ENCODE assay signal across 3 fruit fly cellular contexts in the genomic region with DNA sequence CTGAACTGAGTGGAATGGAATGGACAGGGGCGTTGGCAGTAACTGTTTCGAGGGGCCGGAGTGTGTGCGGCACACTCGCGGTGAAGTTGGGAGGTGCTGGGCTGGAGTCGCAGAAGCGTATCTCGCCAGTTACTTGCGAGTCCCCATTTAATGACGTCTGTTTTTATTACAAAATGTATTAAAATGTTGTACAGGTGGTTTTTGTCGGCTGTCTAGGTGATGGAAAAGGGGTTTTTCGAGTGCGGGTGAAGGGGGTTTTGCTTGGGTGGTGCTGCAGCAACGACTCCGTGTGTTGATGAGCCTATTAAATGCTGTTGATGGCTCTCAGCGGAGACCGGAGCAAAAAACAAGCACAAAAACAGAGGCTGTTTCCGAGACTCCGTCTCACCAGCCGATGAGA.
TF ChIP-seq lines count a peak whose summit lies in the region.

No protein-coding gene starts in this region.

TF ChIP-seq in whole organism, embryonic, 481 proteins besides CTCF, POLR2A, EP300 and RAD21 (continued from another document and continues in another):
- TF ChIP-seq CG12659 (GFP tag; optimal IDR thresholded peaks at IDR 0.05; lab: Kevin White, UChicago) (peak; percentile 24), CG15479 (GFP tag; optimal IDR thresholded peaks at IDR 0.05; lab: Kevin White, UChicago) (no peak), so (GFP tag; IDR thresholded peaks at IDR 0.05; lab: Robert Waterston, UW) (peak; percentile 44; the same call in 1 of the 3 replicates), CG4854 (GFP tag; optimal IDR thresholded peaks at IDR 0.05; lab: Kevin White, UChicago) (no peak), Dip3 (GFP tag; optimal IDR thresholded peaks at IDR 0.05; lab: Kevin White, UChicago) (no peak), Max (GFP tag; optimal IDR thresholded peaks at IDR 0.05; lab: Kevin White, UChicago) (no peak), Opbp (GFP tag; IDR thresholded peaks at IDR 0.05; lab: Robert Waterston, UW; ENCODE audit: partially characterized antibody) (no peak), Bgb (GFP tag; IDR thresholded peaks at IDR 0.05; lab: Robert Waterston, UW; ENCODE audit: partially characterized antibody) (no peak), grau (tag; optimal IDR thresholded peaks at IDR 0.05; lab: Kevin White, UChicago) (peak; percentile 6), Lim3 (GFP tag; IDR thresholded peaks at IDR 0.05; lab: Robert Waterston, UW) (no peak), row (GFP tag; IDR thresholded peaks at IDR 0.05; lab: Robert Waterston, UW) (peak; percentile 44; the same call in 2 of the 3 replicates), Drgx (GFP tag; IDR thresholded peaks at IDR 0.05; lab: Robert Waterston, UW) (peak; percentile 41), MTF-1 (GFP tag; optimal IDR thresholded peaks at IDR 0.05; lab: Kevin White, UChicago; ENCODE audit: borderline replicate concordance) (no peak), E2f1 (GFP tag; IDR thresholded peaks at IDR 0.05; lab: Robert Waterston, UW) (peak; percentile 34; the same call in 1 of the 2 replicates), CG17802 (tag; optimal IDR thresholded peaks at IDR 0.05; lab: Kevin White, UChicago) (no peak), chm (GFP tag; IDR thresholded peaks at IDR 0.05; lab: Robert Waterston, UW) (no peak), Dbx (GFP tag; IDR thresholded peaks at IDR 0.05; lab: Robert Waterston, UW) (no peak), ken (GFP tag; IDR thresholded peaks at IDR 0.05; lab: Robert Waterston, UW) (0 out of 3 replicates have a peak, but pooled peaks have one; percentile 34), Poxn (GFP tag; IDR thresholded peaks at IDR 0.05; lab: Robert Waterston, UW) (no peak), CG33557 (GFP tag; optimal IDR thresholded peaks at IDR 0.05; lab: Kevin White, UChicago) (no peak), btn (GFP tag; optimal IDR thresholded peaks at IDR 0.05; lab: Kevin White, UChicago) (no peak), CG18599 (GFP tag; optimal IDR thresholded peaks at IDR 0.05; lab: Kevin White, UChicago) (peak; percentile 20), HLHmδ (GFP tag; optimal IDR thresholded peaks at IDR 0.05; lab: Kevin White, UChicago) (no peak), CG17829 (tag; optimal IDR thresholded peaks at IDR 0.05; lab: Kevin White, UChicago) (no peak), HHEX (GFP tag; optimal IDR thresholded peaks at IDR 0.05; lab: Kevin White, UChicago) (peak; percentile 18), Atf6 (GFP tag; IDR thresholded peaks at IDR 0.05; lab: Robert Waterston, UW) (0 out of 2 replicates have a peak, but pooled peaks have one; percentile 30), CG11696 (GFP tag; IDR thresholded peaks at IDR 0.05; lab: Robert Waterston, UW) (peak; percentile 83), CG8089 (GFP tag; optimal IDR thresholded peaks at IDR 0.05; lab: Kevin White, UChicago) (no peak), gfzf (GFP tag; optimal IDR thresholded peaks at IDR 0.05; lab: Kevin White, UChicago) (no peak), peb (GFP tag; IDR thresholded peaks at IDR 0.05; lab: Robert Waterston, UW) (peak; percentile 18; the same call in 1 of the 2 replicates), ase (GFP tag; IDR thresholded peaks at IDR 0.05; lab: Robert Waterston, UW) (0 out of 3 replicates have a peak, but pooled peaks have one; percentile 19), scrt (GFP tag; optimal IDR thresholded peaks at IDR 0.05; lab: Kevin White, UChicago) (peak; percentile 8), dpn (GFP tag; optimal IDR thresholded peaks at IDR 0.05; lab: Kevin White, UChicago) (no peak), vvl (GFP tag; IDR thresholded peaks at IDR 0.05; lab: Robert Waterston, UW) (0 out of 2 replicates have a peak, but pooled peaks have one; percentile 15), eve (GFP tag; optimal IDR thresholded peaks at IDR 0.05; lab: Kevin White, UChicago) (no peak), mam (GFP tag; optimal IDR thresholded peaks at IDR 0.05; lab: Kevin White, UChicago) (no peak), CG7928 (GFP tag; optimal IDR thresholded peaks at IDR 0.05; lab: Kevin White, UChicago) (no peak), Jarid2 (GFP tag; optimal IDR thresholded peaks at IDR 0.05; lab: Kevin White, UChicago) (no peak), CG10654 (GFP tag; optimal IDR thresholded peaks at IDR 0.05; lab: Kevin White, UChicago) (no peak), sqz (GFP tag; optimal IDR thresholded peaks at IDR 0.05; lab: Kevin White, UChicago) (no peak), fru (optimal IDR thresholded peaks at IDR 0.05; lab: Kevin White, UChicago) (no peak)

TF ChIP-seq in whole organism, prepupa, 60 proteins besides CTCF, POLR2A, EP300 and RAD21 (continued from another document):
- TF ChIP-seq CG11294 (GFP tag; IDR thresholded peaks at IDR 0.05; lab: Robert Waterston, UW) (peak; percentile 20; the same call in 1 of the 2 replicates), CG11762 (GFP tag; optimal IDR thresholded peaks at IDR 0.05; lab: Kevin White, UChicago; ENCODE audit: insufficient read depth) (peak; percentile 56), Eip75B (GFP tag; optimal IDR thresholded peaks at IDR 0.05; lab: Kevin White, UChicago) (peak; percentile 72), vri (GFP tag; optimal IDR thresholded peaks at IDR 0.05; lab: Kevin White, UChicago) (peak; percentile 48), CG1621 (tag; optimal IDR thresholded peaks at IDR 0.05; lab: Kevin White, UChicago) (peak; percentile 83), Hr4 (GFP tag; optimal IDR thresholded peaks at IDR 0.05; lab: Kevin White, UChicago) (peak; percentile 34), cyc (GFP tag; optimal IDR thresholded peaks at IDR 0.05; lab: Kevin White, UChicago) (peak; percentile 51), fd85E (GFP tag; optimal IDR thresholded peaks at IDR 0.05; lab: Kevin White, UChicago) (no peak), spab (GFP tag; optimal IDR thresholded peaks at IDR 0.05; lab: Kevin White, UChicago) (peak; percentile 64), CG7368 (GFP tag; optimal IDR thresholded peaks at IDR 0.05; lab: Kevin White, UChicago) (peak; percentile 59), CG6808 (GFP tag; optimal IDR thresholded peaks at IDR 0.05; lab: Kevin White, UChicago) (peak; percentile 71), Eip78C (GFP tag; lab: Kevin White, UChicago) (peak; percentile 96), Met (GFP tag; optimal IDR thresholded peaks at IDR 0.05; lab: Kevin White, UChicago) (peak; percentile 50), dac (GFP tag; optimal IDR thresholded peaks at IDR 0.05; lab: Kevin White, UChicago) (peak; percentile 35), CG8119 (GFP tag; IDR thresholded peaks at IDR 0.05; lab: Robert Waterston, UW) (peak; percentile 61; the same call in 2 of the 3 replicates), CG10669 (GFP tag; optimal IDR thresholded peaks at IDR 0.05; lab: Kevin White, UChicago) (peak; percentile 70), net (GFP tag; optimal IDR thresholded peaks at IDR 0.05; lab: Kevin White, UChicago) (peak; percentile 71), CG6276 (GFP tag; optimal IDR thresholded peaks at IDR 0.05; lab: Kevin White, UChicago) (peak; percentile 36), Smox (GFP tag; optimal IDR thresholded peaks at IDR 0.05; lab: Kevin White, UChicago) (peak; percentile 32), CG3919 (GFP tag; optimal IDR thresholded peaks at IDR 0.05; lab: Kevin White, UChicago) (peak; percentile 72), Sox14 (GFP tag; optimal IDR thresholded peaks at IDR 0.05; lab: Kevin White, UChicago) (peak; percentile 56), Blimp-1 (GFP tag; optimal IDR thresholded peaks at IDR 0.05; lab: Kevin White, UChicago) (no peak), Gug (GFP tag; IDR thresholded peaks at IDR 0.05; lab: Robert Waterston, UW) (peak; percentile 54), CG34406 (GFP tag; optimal IDR thresholded peaks at IDR 0.05; lab: Kevin White, UChicago) (peak; percentile 50), achi (GFP tag; optimal IDR thresholded peaks at IDR 0.05; lab: Kevin White, UChicago) (peak; percentile 49), svp (GFP tag; lab: Kevin White, UChicago) (peak; percentile 61), CG4318 (GFP tag; optimal IDR thresholded peaks at IDR 0.05; lab: Kevin White, UChicago) (peak; percentile 1), CG6792 (GFP tag; optimal IDR thresholded peaks at IDR 0.05; lab: Kevin White, UChicago) (peak; percentile 49), Hr39 (GFP tag; optimal IDR thresholded peaks at IDR 0.05; lab: Kevin White, UChicago) (peak; percentile 45), Eip93F (GFP tag; optimal IDR thresholded peaks at IDR 0.05; lab: Kevin White, UChicago) (no peak), CG10631 (GFP tag; optimal IDR thresholded peaks at IDR 0.05; lab: Kevin White, UChicago) (peak; percentile 59), Lpt (GFP tag; optimal IDR thresholded peaks at IDR 0.05; lab: Kevin White, UChicago) (peak; percentile 51), pdm3 (GFP tag; optimal IDR thresholded peaks at IDR 0.05; lab: Kevin White, UChicago) (peak; percentile 69), Sox15 (GFP tag; optimal IDR thresholded peaks at IDR 0.05; lab: Kevin White, UChicago) (peak; percentile 43), salr (GFP tag; optimal IDR thresholded peaks at IDR 0.05; lab: Kevin White, UChicago) (peak in 1 of 2 experiments; percentile 49), ss (GFP tag; optimal IDR thresholded peaks at IDR 0.05; lab: Kevin White, UChicago) (peak; percentile 60 to 85), esn (GFP tag; optimal IDR thresholded peaks at IDR 0.05; lab: Kevin White, UChicago) (peak; percentile 56), CG8632 (GFP tag; optimal IDR thresholded peaks at IDR 0.05; lab: Kevin White, UChicago) (peak; percentile 61), CG8319 (GFP tag; optimal IDR thresholded peaks at IDR 0.05; lab: Kevin White, UChicago) (peak; percentile 38), CG32006 (GFP tag; optimal IDR thresholded peaks at IDR 0.05; lab: Kevin White, UChicago) (peak; percentile 58)
TF ChIP-seq in whole organism, prepupa: peak in this region for 53.

TF ChIP-seq in whole organism, wandering third instar larva, 38 proteins besides CTCF, POLR2A, EP300 and RAD21 (continued from another document):
- TF ChIP-seq CG32264 (GFP tag; optimal IDR thresholded peaks at IDR 0.05; lab: Kevin White, UChicago) = no peak
- peak in 1 of 2 experiments; percentile 57 for TF ChIP-seq foxo (GFP tag; optimal IDR thresholded peaks at IDR 0.05; lab: Kevin White, UChicago)
- no peak for TF ChIP-seq tai (GFP tag; optimal IDR thresholded peaks at IDR 0.05; lab: Kevin White, UChicago)
- TF ChIP-seq ey (GFP tag; optimal IDR thresholded peaks at IDR 0.05; lab: Kevin White, UChicago) = peak; percentile 49
- TF ChIP-seq Jra (GFP tag; optimal IDR thresholded peaks at IDR 0.05; lab: Kevin White, UChicago) = no peak
- TF ChIP-seq HLH106 (tag; optimal IDR thresholded peaks at IDR 0.05; lab: Kevin White, UChicago) = peak; percentile 37
- no peak for TF ChIP-seq Hr78 (GFP tag; optimal IDR thresholded peaks at IDR 0.05; lab: Kevin White, UChicago)
- TF ChIP-seq jim (GFP tag; optimal IDR thresholded peaks at IDR 0.05; lab: Kevin White, UChicago) = no peak
- TF ChIP-seq fru (GFP tag; optimal IDR thresholded peaks at IDR 0.05; lab: Kevin White, UChicago) = peak; percentile 70
- TF ChIP-seq CrebA (GFP tag; optimal IDR thresholded peaks at IDR 0.05; lab: Kevin White, UChicago; ENCODE audit: borderline replicate concordance) = no peak
- no peak for TF ChIP-seq GATAd (GFP tag; optimal IDR thresholded peaks at IDR 0.05; lab: Kevin White, UChicago)
- peak; percentile 21 for TF ChIP-seq Hnf4 (GFP tag; optimal IDR thresholded peaks at IDR 0.05; lab: Kevin White, UChicago)
- TF ChIP-seq Mio (GFP tag; optimal IDR thresholded peaks at IDR 0.05; lab: Kevin White, UChicago) = no peak
- TF ChIP-seq br (GFP tag; optimal IDR thresholded peaks at IDR 0.05; lab: Kevin White, UChicago) = peak; percentile 64
